Worm (Caenorhabditis elegans) whole organism, early embryonic: ENCODE measurements around the gene glrx-5.

ENCODE experiments used
- B0310.2 ChIP-seq: sonication (generic microtip); optimal IDR thresholded peaks from 2 replicates; lab custom pipeline; 2016; ENCODE audit warnings: mild to moderate bottlenecking, missing genetic modification characterization, missing compliant biosample characterization
- F13C5.2 ChIP-seq: sonication (generic microtip); optimal IDR thresholded peaks from 2 replicates; lab custom pipeline; 2017; ENCODE audit warnings: mild to moderate bottlenecking, missing genetic modification characterization, inconsistent platforms, missing compliant biosample characterization
- aly-1 ChIP-seq: sonication (generic microtip); optimal IDR thresholded peaks from 2 replicates; lab custom pipeline; 2016; ENCODE audit warnings: missing genetic modification characterization, missing compliant biosample characterization
- ama-1 ChIP-seq: fragments of 150-350 bp; optimal IDR thresholded peaks from 2 replicates; lab custom pipeline; 2014
- ceh-13 ChIP-seq: fragments of 200-800 bp; sonication (Bioruptor generic); optimal IDR thresholded peaks from 2 replicates; lab custom pipeline; 2018; ENCODE audit warnings: mild to moderate bottlenecking, missing genetic modification characterization, missing compliant biosample characterization
- ceh-36 ChIP-seq: sonication (generic microtip); optimal IDR thresholded peaks from 2 replicates; lab custom pipeline; 2016; ENCODE audit warnings: missing genetic modification characterization, inconsistent platforms, missing compliant biosample characterization
- ets-7 ChIP-seq: sonication (generic microtip); optimal IDR thresholded peaks from 2 replicates; lab custom pipeline; 2016; ENCODE audit warnings: missing genotype, missing genetic modification characterization, missing compliant biosample characterization
- flt-1 ChIP-seq: fragments of 200-800 bp; sonication (Bioruptor generic); IDR thresholded peaks from 2 replicates; pipeline ENCODE4 v1.3.6; 2022; ENCODE audit warnings: missing genetic modification characterization, missing compliant biosample characterization
- hmbx-1 ChIP-seq: sonication (generic microtip); optimal IDR thresholded peaks from 2 replicates; lab custom pipeline; 2016; ENCODE audit warnings: mild to moderate bottlenecking, missing genetic modification characterization, missing compliant biosample characterization
- hmg-4 ChIP-seq: fragments of 200-800 bp; sonication (Bioruptor generic); optimal IDR thresholded peaks from 2 replicates; lab custom pipeline; 2018; ENCODE audit warnings: mild to moderate bottlenecking, missing genetic modification characterization, missing compliant biosample characterization
- hnd-1 ChIP-seq: sonication (generic microtip); optimal IDR thresholded peaks from 2 replicates; lab custom pipeline; 2016; ENCODE audit warnings: missing genetic modification characterization, missing compliant biosample characterization
- pes-1 ChIP-seq: fragments of 200-800 bp; sonication (Bioruptor generic); IDR thresholded peaks from 2 replicates; pipeline ENCODE4 v1.3.6; 2022; ENCODE audit warnings: missing genetic modification reagents, missing genetic modification characterization, missing compliant biosample characterization
- scrt-1 ChIP-seq: fragments of 200-800 bp; sonication (Bioruptor generic); IDR thresholded peaks from 2 replicates; pipeline ENCODE4 v1.3.6; 2022; ENCODE audit warnings: missing genetic modification characterization, missing compliant biosample characterization
- sea-1 ChIP-seq: fragments of 200-800 bp; sonication (Bioruptor generic); conservative IDR thresholded peaks from 2 replicates; pipeline ENCODE4 v1.3.6; 2022; ENCODE audit warnings: missing genetic modification characterization, missing compliant biosample characterization
- tbx-11 ChIP-seq: fragments of 200-800 bp; sonication (Bioruptor generic); IDR thresholded peaks from 2 replicates; pipeline ENCODE4 v1.3.6; 2022; ENCODE audit warnings: missing genetic modification characterization, missing compliant biosample characterization
- tbx-37 ChIP-seq: fragments of 200-800 bp; sonication (Bioruptor generic); conservative IDR thresholded peaks from 2 replicates; pipeline ENCODE4 v1.3.6; 2022; ENCODE audit warnings: missing genetic modification reagents, missing genetic modification characterization, missing compliant biosample characterization
- tra-4 ChIP-seq: sonication (generic microtip); optimal IDR thresholded peaks from 2 replicates; lab custom pipeline; 2017; ENCODE audit warnings: missing genetic modification characterization, missing compliant biosample characterization

The glrx-5 gene

DNA sequence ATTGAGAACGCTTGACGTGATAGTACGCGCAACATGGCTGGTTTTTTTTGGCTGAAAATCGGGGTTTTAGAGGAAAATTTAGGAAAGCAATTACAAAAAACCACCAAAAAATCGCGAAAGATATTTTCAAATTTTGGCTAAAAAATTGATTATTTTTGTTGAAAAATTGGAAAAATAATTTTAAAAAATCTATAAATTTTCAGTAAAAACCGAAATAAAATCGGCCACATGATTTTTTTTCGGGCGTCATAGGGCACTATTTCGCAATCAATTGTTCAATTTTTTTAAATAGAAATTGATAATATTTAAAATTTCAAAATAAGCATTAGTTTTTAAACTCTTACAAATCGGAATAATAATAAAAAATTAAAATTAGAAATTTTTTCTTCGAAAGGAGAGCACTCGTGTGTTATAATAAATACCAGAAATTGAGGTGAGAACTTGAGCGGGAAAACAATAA is at the start of gene glrx-5:
TSS of gene glrx-5 (minus strand) at position 51 of the 460 bp plus-strand sequence.
- TF ChIP-seq tbx-11 (GFP tag; lab: Robert Waterston, UW) (no peak), sea-1 (GFP tag; lab: Robert Waterston, UW) (no peak), ets-7 (tag; lab: Kevin White, UChicago) (no peak)

DNA sequence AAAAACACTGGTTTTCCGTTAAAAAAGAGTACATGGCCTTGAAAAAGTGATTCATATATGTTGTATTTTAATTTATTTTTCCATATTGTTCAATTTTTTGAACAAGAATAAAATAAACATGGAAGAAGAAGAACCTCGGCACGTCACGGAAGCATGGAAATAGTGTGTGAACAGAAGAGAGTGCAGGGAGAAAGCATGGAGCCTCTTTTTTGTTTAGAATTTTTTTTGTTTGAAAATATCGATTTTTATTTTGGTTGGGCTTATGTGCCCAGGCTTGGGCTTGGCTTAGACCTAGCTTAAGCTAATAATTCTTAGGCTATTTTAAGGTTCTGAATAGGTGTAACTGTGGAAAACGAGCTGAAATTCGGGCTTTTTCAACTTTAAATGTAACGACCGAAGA is 48.1 kb upstream of the glrx-5 start, which contains the start of gene tat-1:
TSS of gene tat-1 (minus strand) at position 11 of the 400 bp plus-strand sequence.
- TF ChIP-seq scrt-1 (GFP tag; lab: Robert Waterston, UW), result no peak
- no peak for TF ChIP-seq tra-4 (tag; lab: Kevin White, UChicago)
- no peak for TF ChIP-seq hmg-4
- no peak for TF ChIP-seq tbx-37 (GFP tag; lab: Robert Waterston, UW)
- TF ChIP-seq hmbx-1, result no peak
- no peak for TF ChIP-seq flt-1 (GFP tag; lab: Robert Waterston, UW)
- TF ChIP-seq tbx-11 (GFP tag; lab: Robert Waterston, UW), result no peak
- no peak for TF ChIP-seq ama-1 (lab: Kevin White, UChicago)
- TF ChIP-seq hnd-1, result no peak
- TF ChIP-seq sea-1 (GFP tag; lab: Robert Waterston, UW), result no peak
- no peak for TF ChIP-seq ceh-36
- TF ChIP-seq F13C5.2 (tag; lab: Kevin White, UChicago), result no peak
- no peak for TF ChIP-seq ets-7 (tag; lab: Kevin White, UChicago)
- no peak for TF ChIP-seq ceh-13
- no peak for TF ChIP-seq aly-1
- TF ChIP-seq B0310.2 (tag; lab: Kevin White, UChicago), result no peak
- TF ChIP-seq pes-1, result no peak

DNA sequence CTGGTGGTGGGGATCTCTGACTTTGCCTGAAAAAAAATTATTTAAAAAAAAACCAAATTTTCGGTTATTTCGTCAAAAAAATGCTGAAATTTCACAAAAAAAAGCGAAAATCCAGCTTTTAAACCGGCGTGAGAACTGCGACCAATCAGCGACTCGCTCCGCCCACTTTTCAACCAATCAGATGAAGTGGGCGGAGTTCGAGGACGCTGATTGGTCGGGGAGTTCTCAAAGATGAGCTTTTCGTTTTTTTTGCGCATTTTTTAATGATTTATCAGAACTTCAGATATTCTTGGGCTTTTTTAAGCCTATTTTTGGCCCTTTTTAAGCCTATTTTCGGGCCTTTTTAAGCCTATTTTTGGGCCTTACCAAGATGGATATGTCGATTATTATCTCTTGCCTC is 46.6 kb upstream of the glrx-5 start:
- TF ChIP-seq tra-4 (tag; lab: Kevin White, UChicago) (no peak), aly-1 (no peak), hmg-4 (no peak), sea-1 (GFP tag; lab: Robert Waterston, UW) (no peak)

DNA sequence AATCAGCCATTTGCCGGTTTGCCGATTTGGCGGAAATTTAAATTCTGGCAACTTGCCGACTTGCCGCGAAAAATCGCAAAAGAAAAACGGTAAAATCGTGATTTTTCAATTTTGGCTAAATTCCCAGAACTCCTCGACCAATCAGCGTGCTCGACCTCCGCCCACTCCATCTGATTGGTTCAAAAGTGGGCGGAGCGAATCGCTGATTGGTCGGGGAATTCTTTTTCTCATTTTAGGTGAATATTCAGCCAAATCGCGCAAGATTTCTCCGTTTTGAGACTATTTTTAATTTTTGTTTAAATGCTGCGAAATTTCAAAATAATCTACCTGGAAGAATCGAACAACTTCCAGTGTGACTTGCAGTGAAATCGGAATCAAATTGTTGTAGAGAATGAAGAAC is 40.9 kb upstream of the glrx-5 start:
- TF ChIP-seq ceh-13 (no peak), sea-1 (GFP tag; lab: Robert Waterston, UW) (no peak), flt-1 (GFP tag; lab: Robert Waterston, UW) (no peak), ceh-36 (no peak)

DNA sequence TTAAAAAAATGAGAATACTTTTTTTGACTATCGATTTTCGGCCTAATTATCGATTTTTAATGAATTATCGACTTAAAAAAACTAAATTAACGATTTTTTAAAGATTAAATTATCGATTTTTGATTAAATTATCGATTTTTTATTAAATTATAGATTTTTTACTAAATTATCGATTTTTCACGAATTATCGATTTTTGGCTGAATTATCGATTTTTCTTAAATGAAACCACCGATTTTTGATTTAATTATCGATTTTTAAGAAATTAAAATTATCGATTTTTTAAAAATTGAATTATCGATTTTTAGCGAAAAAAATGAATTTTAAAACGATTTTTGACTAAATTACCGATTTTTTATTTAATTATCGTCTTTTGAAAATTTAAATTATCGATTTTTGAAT is 38.0 kb upstream of the glrx-5 start:
- TF ChIP-seq scrt-1 (GFP tag; lab: Robert Waterston, UW), result no peak
- TF ChIP-seq sea-1 (GFP tag; lab: Robert Waterston, UW), result no peak
- no peak for TF ChIP-seq hnd-1
- TF ChIP-seq tbx-37 (GFP tag; lab: Robert Waterston, UW), result no peak
- TF ChIP-seq F13C5.2 (tag; lab: Kevin White, UChicago), result no peak
- TF ChIP-seq ama-1 (lab: Kevin White, UChicago), result no peak
- no peak for TF ChIP-seq tra-4 (tag; lab: Kevin White, UChicago)
- TF ChIP-seq flt-1 (GFP tag; lab: Robert Waterston, UW), result no peak
- no peak for TF ChIP-seq ceh-13
- no peak for TF ChIP-seq hmbx-1
- TF ChIP-seq hmg-4, result no peak
- TF ChIP-seq pes-1, result no peak
- no peak for TF ChIP-seq ets-7 (tag; lab: Kevin White, UChicago)
- no peak for TF ChIP-seq B0310.2 (tag; lab: Kevin White, UChicago)
- no peak for TF ChIP-seq aly-1
- no peak for TF ChIP-seq ceh-36

DNA sequence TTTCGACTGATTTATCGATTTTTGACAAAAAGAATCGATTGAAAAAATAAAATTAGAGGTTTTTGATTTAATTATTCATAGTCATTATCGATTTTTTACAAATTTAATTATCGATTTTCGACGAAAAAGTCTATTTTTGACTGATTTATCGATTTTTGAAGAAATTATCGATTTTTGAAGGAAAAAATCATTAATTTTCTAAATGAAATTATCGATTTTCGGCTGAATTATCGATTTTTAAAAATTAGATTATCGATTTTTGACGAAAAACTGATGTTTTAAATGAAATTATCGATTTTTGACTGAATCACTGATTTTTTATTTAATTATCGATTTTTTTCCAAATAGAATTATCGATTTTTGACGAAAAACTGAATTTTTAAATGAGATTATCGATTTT is 37.4 kb upstream of the glrx-5 start:
- TF ChIP-seq ama-1 (lab: Kevin White, UChicago) (no peak), B0310.2 (tag; lab: Kevin White, UChicago) (no peak), pes-1 (no peak), ceh-36 (no peak)

DNA sequence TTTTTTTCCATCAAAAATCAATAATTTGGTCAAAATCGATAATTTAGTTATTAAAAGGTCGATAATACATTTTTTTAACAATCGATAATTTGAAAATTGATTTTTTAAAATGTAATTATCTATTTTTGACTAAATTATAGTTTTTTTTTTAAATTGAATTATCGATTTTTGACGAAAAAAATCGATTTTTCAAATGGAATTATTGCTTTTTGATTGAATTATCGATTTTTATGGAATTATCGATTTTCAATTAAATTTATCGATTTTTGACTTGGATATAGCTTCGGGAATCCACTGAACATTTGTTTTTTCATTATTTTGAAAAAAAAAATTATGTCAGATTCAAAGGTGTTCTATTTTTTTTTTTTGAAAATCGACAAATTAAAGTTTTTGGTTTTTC is 36.6 kb upstream of the glrx-5 start:
- TF ChIP-seq sea-1 (GFP tag; lab: Robert Waterston, UW) (no peak), aly-1 (no peak), scrt-1 (GFP tag; lab: Robert Waterston, UW) (no peak), flt-1 (GFP tag; lab: Robert Waterston, UW) (no peak), hmbx-1 (no peak), ama-1 (lab: Kevin White, UChicago) (no peak)

DNA sequence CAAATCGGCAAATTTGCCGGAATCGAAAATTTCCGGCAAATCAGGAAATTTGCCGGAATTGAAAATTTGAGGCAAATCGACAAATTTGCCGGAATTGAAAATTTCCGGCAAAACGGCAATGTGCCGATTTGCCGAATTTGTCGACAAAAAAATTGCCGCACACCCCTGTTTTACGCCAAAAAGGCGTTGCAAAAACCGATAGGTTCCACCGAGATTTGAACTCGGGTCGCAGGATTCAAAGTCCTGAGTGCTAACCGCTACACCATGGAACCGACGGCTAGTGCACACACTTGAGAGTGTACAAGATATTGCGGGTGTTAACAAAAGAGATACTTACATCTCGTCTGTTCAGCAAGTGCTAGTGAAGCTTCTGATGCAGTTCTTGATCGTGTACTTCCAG is 26.1 kb upstream of the glrx-5 start:
- TF ChIP-seq ceh-36, result peak; percentile 54
- no peak for TF ChIP-seq tra-4 (tag; lab: Kevin White, UChicago)
- TF ChIP-seq B0310.2 (tag; lab: Kevin White, UChicago), result peak; percentile 22
- peak; percentile 77 for TF ChIP-seq scrt-1 (GFP tag; lab: Robert Waterston, UW)
- TF ChIP-seq ama-1 (lab: Kevin White, UChicago), result no peak
- peak; percentile 48; the same call in 1 of the 2 replicates for TF ChIP-seq tbx-37 (GFP tag; lab: Robert Waterston, UW)
- TF ChIP-seq sea-1 (GFP tag; lab: Robert Waterston, UW), result no peak
- TF ChIP-seq hmbx-1, result peak; percentile 15
- peak; percentile 8 for TF ChIP-seq hmg-4
- peak; percentile 40 for TF ChIP-seq F13C5.2 (tag; lab: Kevin White, UChicago)
- peak; percentile 75 for TF ChIP-seq flt-1 (GFP tag; lab: Robert Waterston, UW)
- peak; percentile 68 for TF ChIP-seq aly-1
- TF ChIP-seq tbx-11 (GFP tag; lab: Robert Waterston, UW), result peak; percentile 56; the same call in 1 of the 2 replicates
- peak; percentile 81 for TF ChIP-seq pes-1
- TF ChIP-seq ceh-13, result peak; percentile 31
- peak; percentile 6 for TF ChIP-seq hnd-1
- no peak for TF ChIP-seq ets-7 (tag; lab: Kevin White, UChicago)

DNA sequence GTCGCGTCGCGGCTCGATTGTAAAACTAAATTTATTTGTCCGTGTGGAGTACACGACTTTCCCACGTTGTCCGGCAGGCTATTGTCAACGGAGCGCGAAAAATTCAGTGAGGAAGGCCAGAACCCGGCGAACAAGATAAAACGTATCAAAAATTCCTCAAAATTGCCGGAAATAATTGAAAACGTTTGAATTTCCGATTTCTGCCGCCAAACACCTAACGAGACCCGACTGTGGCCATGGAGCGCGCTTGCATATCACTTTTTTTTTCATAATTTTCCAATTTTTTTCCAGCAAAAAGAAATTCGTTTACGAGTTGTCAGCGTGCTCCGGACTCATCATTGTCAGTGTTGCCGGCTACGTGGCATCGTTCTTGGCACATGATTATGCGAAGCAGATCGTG is 24.8 kb upstream of the glrx-5 start:
- no peak for TF ChIP-seq hmbx-1
